Worm (Caenorhabditis elegans): ENCODE data around the gene F10D7.3.

The F10D7.3 gene

DNA sequence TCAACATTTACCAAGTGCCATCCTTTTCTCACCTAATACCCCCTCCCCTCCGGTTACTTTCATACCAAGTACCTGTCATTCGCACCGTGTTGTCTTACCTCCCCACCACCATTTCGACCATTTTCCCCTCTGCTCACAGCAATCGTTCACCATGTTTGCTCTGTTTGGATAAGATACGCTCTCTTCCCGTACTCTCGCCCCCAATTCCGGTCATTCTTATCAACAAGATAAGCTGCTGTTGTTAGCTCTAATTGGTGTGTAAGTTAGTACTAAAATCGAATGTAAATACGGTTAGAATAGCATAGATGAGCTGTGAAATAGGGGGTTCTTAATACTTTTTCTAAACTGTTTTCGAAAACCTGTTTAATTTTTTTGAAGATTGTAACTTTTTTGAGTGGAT lies 43.9 kb downstream of the F10D7.3 start:
- TF ChIP-seq snu-23 (GFP tag; optimal IDR thresholded peaks at IDR 0.05): no peak
- TF ChIP-seq nhr-85 (tag): no peak
- TF ChIP-seq xbp-1 (tag; optimal IDR thresholded peaks at IDR 0.05): no peak
- no peak for TF ChIP-seq nhr-28 (tag; optimal IDR thresholded peaks at IDR 0.05)
- TF ChIP-seq efl-3 (GFP tag; optimal IDR thresholded peaks at IDR 0.05): no peak
- no peak for TF ChIP-seq nhr-47 (tag; optimal IDR thresholded peaks at IDR 0.05)
- no peak for TF ChIP-seq pax-3 (tag; optimal IDR thresholded peaks at IDR 0.05)
- TF ChIP-seq fkh-10 (GFP tag; optimal IDR thresholded peaks at IDR 0.05): no peak
- no peak for TF ChIP-seq lsy-2 (tag; optimal IDR thresholded peaks at IDR 0.05)
- no peak for TF ChIP-seq skn-1 (tag; optimal IDR thresholded peaks at IDR 0.05)
- no peak for TF ChIP-seq tlp-1 (tag; optimal IDR thresholded peaks at IDR 0.05)
- no peak for TF ChIP-seq mep-1 (tag; optimal IDR thresholded peaks at IDR 0.05)
- no peak for TF ChIP-seq lin-35 (GFP tag; optimal IDR thresholded peaks at IDR 0.05)
- no peak for TF ChIP-seq blmp-1 (tag; optimal IDR thresholded peaks at IDR 0.05)
- TF ChIP-seq lin-39 (tag; optimal IDR thresholded peaks at IDR 0.05): no peak

- TF ChIP-seq snpc-4 (tag; optimal IDR thresholded peaks at IDR 0.05): no peak
- TF ChIP-seq sup-37 (GFP tag; optimal IDR thresholded peaks at IDR 0.05): no peak
- TF ChIP-seq hpl-2 (GFP tag; optimal IDR thresholded peaks at IDR 0.05): no peak
- no peak for TF ChIP-seq Y116A8C.19 (tag; optimal IDR thresholded peaks at IDR 0.05; ENCODE audit: borderline replicate concordance)
- no peak for TF ChIP-seq ceh-63 (GFP tag; optimal IDR thresholded peaks at IDR 0.05)
- TF ChIP-seq nhr-47 (tag; optimal IDR thresholded peaks at IDR 0.05): no peak
- no peak for TF ChIP-seq grh-1 (GFP tag; IDR thresholded peaks at IDR 0.05)
These were observed 45.4 kb downstream of the F10D7.3 start for ce11 chrX:17329075-17329474.

ce11 chrX:17327226-17327625 lies 47.2 kb downstream of the F10D7.3 start:
- TF ChIP-seq fkh-10 (GFP tag; optimal IDR thresholded peaks at IDR 0.05) (peak; percentile 62), lin-14 (GFP tag; optimal IDR thresholded peaks at IDR 0.05) (peak; percentile 34), elt-3 (tag; optimal IDR thresholded peaks at IDR 0.05) (no peak)

DNA sequence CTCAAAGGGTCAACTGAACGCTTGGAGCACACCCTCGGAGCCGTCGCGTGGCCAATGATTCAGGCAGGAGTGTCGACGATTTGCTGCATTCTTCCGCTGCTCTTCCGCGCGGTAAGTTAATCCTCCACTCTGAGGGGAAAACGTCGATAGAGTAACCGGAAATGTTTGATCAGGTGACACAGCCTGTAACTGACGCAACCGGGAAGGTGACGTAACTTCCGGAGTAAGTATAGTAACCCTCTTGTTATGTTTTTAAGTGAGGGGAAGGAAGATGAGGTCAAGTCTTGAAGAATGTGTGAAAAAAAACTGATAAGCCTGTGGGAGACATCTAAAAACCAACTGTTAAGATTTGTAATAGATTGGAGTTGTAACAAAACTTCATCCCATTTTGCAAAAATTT lies 49.5 kb downstream of the F10D7.3 start:
- no peak for TF ChIP-seq C04F5.9 (tag; optimal IDR thresholded peaks at IDR 0.05)
- TF ChIP-seq mab-9 (GFP tag; IDR thresholded peaks at IDR 0.05): no peak
- TF ChIP-seq dpl-1 (GFP tag; optimal IDR thresholded peaks at IDR 0.05): no peak

Data from whole organism, L1 larva.